Fruit fly (Drosophila melanogaster) whole organism, embryonic: ENCODE data around the gene MED14.

Source experiments
- Bgb ChIP-seq: fragments of 200-800 bp; sonication (Bioruptor generic); IDR thresholded peaks from 2 replicates; pipeline ENCODE4 v1.3.6; 2022; ENCODE audit warnings: missing biosample characterization, missing genetic modification characterization; ENCODE audit not compliant: partially characterized antibody
- CG16815 ChIP-seq: fragments of 200-800 bp; sonication (Bioruptor generic); optimal IDR thresholded peaks from 3 replicates; lab custom pipeline; 2017; ENCODE audit warnings: missing biosample characterization, mild to moderate bottlenecking, missing genetic modification characterization
- CHES-1-like ChIP-seq: fragments of 200-800 bp; sonication (Bioruptor generic); optimal IDR thresholded peaks from 2 replicates; lab custom pipeline; 2016; ENCODE audit warnings: missing biosample characterization, missing genetic modification characterization
- Taf1 ChIP-seq: fragments of 200-800 bp; sonication (Bioruptor generic); IDR thresholded peaks from 2 replicates; pipeline ENCODE4 v1.3.6; 2022; ENCODE audit warnings: missing biosample characterization, missing genetic modification characterization
- grn ChIP-seq: fragments of 200-800 bp; sonication (Bioruptor generic); optimal IDR thresholded peaks from 3 replicates; lab custom pipeline; 2017; ENCODE audit warnings: missing biosample characterization, missing genetic modification characterization
- h ChIP-seq: fragments of >200 bp; optimal IDR thresholded peaks from 2 replicates; lab custom pipeline; 2017
- inv ChIP-seq: fragments of 200-800 bp; sonication (Bioruptor generic); IDR thresholded peaks from 2 replicates; pipeline ENCODE4 v1.3.6; 2022; ENCODE audit warnings: missing biosample characterization, missing genetic modification characterization; ENCODE audit not compliant: partially characterized antibody
- tap ChIP-seq: fragments of 200-800 bp; optimal IDR thresholded peaks from 3 replicates; lab custom pipeline; 2019; ENCODE audit warnings: missing biosample characterization, mild to moderate bottlenecking, missing genetic modification characterization, moderate library complexity
- wdn ChIP-seq: fragments of 200-800 bp; sonication (Bioruptor generic); IDR thresholded peaks from 2 replicates; pipeline ENCODE4 v1.3.6; 2022; ENCODE audit warnings: missing biosample characterization, missing genetic modification characterization

dm6 chr3L:632058-632457, 39.0 kb downstream of the MED14 start:
- no peak for TF ChIP-seq wdn (GFP tag; lab: Robert Waterston, UW)
- no peak for TF ChIP-seq Bgb (GFP tag; lab: Robert Waterston, UW)
- TF ChIP-seq Taf1, result no peak
- no peak for TF ChIP-seq h (lab: Kevin White, UChicago)
- TF ChIP-seq tap (tag; lab: Kevin White, UChicago), result no peak
- no peak for TF ChIP-seq CHES-1-like
- TF ChIP-seq CG16815 (GFP tag; lab: Kevin White, UChicago), result no peak
- no peak for TF ChIP-seq inv (GFP tag; lab: Robert Waterston, UW)
- TF ChIP-seq grn (GFP tag; lab: Kevin White, UChicago), result no peak
